Worm (Caenorhabditis elegans) whole organism, L2 larva: ENCODE data around the gene flp-6.

ENCODE experiments used
- F13H6.1 ChIP-seq: sonication (generic microtip); optimal IDR thresholded peaks from 2 replicates; lab custom pipeline; 2016; ENCODE audit warnings: missing genetic modification characterization, missing compliant biosample characterization
- Y55F3AM.14 ChIP-seq: fragments of 200-800 bp; sonication (Bioruptor generic); optimal IDR thresholded peaks from 2 replicates; lab custom pipeline; 2018; ENCODE audit warnings: mild to moderate bottlenecking, missing genetic modification characterization, missing compliant biosample characterization
- aly-2 ChIP-seq: fragments of 150-350 bp; optimal IDR thresholded peaks from 2 replicates; lab custom pipeline; 2014; ENCODE audit warnings: missing biosample characterization, missing genetic modification characterization
- blmp-1 ChIP-seq: sonication (generic microtip); optimal IDR thresholded peaks from 2 replicates; lab custom pipeline; 2017; ENCODE audit warnings: missing genetic modification characterization, mild to moderate bottlenecking, missing compliant biosample characterization, antibody characterized with exemption, moderate library complexity; ENCODE audit not compliant: insufficient read depth
- ceh-16 ChIP-seq: fragments of 150-350 bp; optimal IDR thresholded peaks from 2 replicates; lab custom pipeline; 2014; ENCODE audit warnings: missing biosample characterization, missing genetic modification characterization
- ceh-82 ChIP-seq: fragments of 150-350 bp; optimal IDR thresholded peaks from 2 replicates; lab custom pipeline; 2014; ENCODE audit warnings: missing biosample characterization, missing genetic modification characterization
- crh-2 ChIP-seq: sonication (generic microtip); optimal IDR thresholded peaks from 2 replicates; lab custom pipeline; 2017; ENCODE audit warnings: missing biosample characterization, missing genetic modification characterization
- dmd-4 ChIP-seq: sonication (generic microtip); optimal IDR thresholded peaks from 2 replicates; lab custom pipeline; 2017; ENCODE audit warnings: missing biosample characterization, missing genetic modification characterization
- elt-1 ChIP-seq: fragments of 150-350 bp; optimal IDR thresholded peaks from 2 replicates; lab custom pipeline; 2014; ENCODE audit warnings: missing biosample characterization, missing genetic modification characterization
- fos-1 ChIP-seq: fragments of 150-350 bp; optimal IDR thresholded peaks from 2 replicates; lab custom pipeline; 2014; ENCODE audit warnings: missing biosample characterization, missing genetic modification characterization
- gmeb-1 ChIP-seq: fragments of 150-350 bp; optimal IDR thresholded peaks from 2 replicates; lab custom pipeline; 2014; ENCODE audit warnings: missing biosample characterization, missing genetic modification characterization
- lin-11 ChIP-seq: fragments of 150-350 bp; sonication (generic microtip); optimal IDR thresholded peaks from 2 replicates; lab custom pipeline; 2014; ENCODE audit warnings: missing biosample characterization, missing genetic modification characterization, inconsistent platforms, mixed read lengths
- lin-13 ChIP-seq: fragments of 150-350 bp; optimal IDR thresholded peaks from 2 replicates; lab custom pipeline; 2014; ENCODE audit warnings: missing biosample characterization, missing genetic modification reagents, missing genetic modification characterization
- mab-5 ChIP-seq: fragments of 150-350 bp; optimal IDR thresholded peaks from 2 replicates; lab custom pipeline; 2014; ENCODE audit warnings: missing biosample characterization, missing genetic modification characterization
- nhr-12 ChIP-seq: fragments of 150-350 bp; optimal IDR thresholded peaks from 2 replicates; lab custom pipeline; 2014; ENCODE audit warnings: missing biosample characterization, missing genetic modification characterization
- nhr-129 ChIP-seq: fragments of 150-350 bp; optimal IDR thresholded peaks from 2 replicates; lab custom pipeline; 2014; ENCODE audit warnings: missing biosample characterization, missing genetic modification characterization
- nhr-23 ChIP-seq: fragments of 150-350 bp; optimal IDR thresholded peaks from 2 replicates; lab custom pipeline; 2014; ENCODE audit warnings: missing biosample characterization, missing genetic modification reagents, missing genetic modification characterization
- nhr-237 ChIP-seq: fragments of 150-350 bp; optimal IDR thresholded peaks from 2 replicates; lab custom pipeline; 2014; ENCODE audit warnings: missing biosample characterization, missing genetic modification characterization
- nhr-25 ChIP-seq: fragments of 150-350 bp; sonication (generic microtip); optimal IDR thresholded peaks from 3 replicates; lab custom pipeline; 2014; ENCODE audit warnings: missing biosample characterization, missing genetic modification characterization
- nhr-6 ChIP-seq: fragments of 150-350 bp; optimal IDR thresholded peaks from 2 replicates; lab custom pipeline; 2014; ENCODE audit warnings: missing biosample characterization, missing genetic modification characterization
- nhr-77 ChIP-seq: fragments of 150-350 bp; optimal IDR thresholded peaks from 2 replicates; lab custom pipeline; 2014; ENCODE audit warnings: missing biosample characterization, missing genetic modification characterization
- peb-1 ChIP-seq: fragments of 150-350 bp; optimal IDR thresholded peaks from 2 replicates; lab custom pipeline; 2014; ENCODE audit warnings: missing biosample characterization, missing genetic modification characterization
- sem-4 ChIP-seq: fragments of 150-350 bp; optimal IDR thresholded peaks from 2 replicates; lab custom pipeline; 2014; ENCODE audit warnings: missing biosample characterization, missing genetic modification reagents, missing genetic modification characterization
- skn-1 ChIP-seq: sonication (generic microtip); optimal IDR thresholded peaks from 2 replicates; lab custom pipeline; 2017; ENCODE audit warnings: missing biosample characterization, missing genetic modification characterization
- sma-3 ChIP-seq: sonication (generic microtip); optimal IDR thresholded peaks from 2 replicates; lab custom pipeline; 2016; ENCODE audit warnings: missing genetic modification reagents, missing genetic modification characterization, missing compliant biosample characterization
- sma-9 ChIP-seq, 2 experiments: fragments of 150-350 bp in 1 of 2; sonication (generic microtip) in 1 of 2; optimal IDR thresholded peaks; 2 replicates each; lab custom pipeline; 2014 to 2016; ENCODE audit warnings: missing genetic modification characterization in 2 of 2, mild to moderate bottlenecking in 1 of 2, missing biosample characterization in 1 of 2, missing compliant biosample characterization in 1 of 2, missing genetic modification reagents in 1 of 2, moderate library complexity in 1 of 2
- snpc-4 ChIP-seq: fragments of 150-350 bp; optimal IDR thresholded peaks from 2 replicates; lab custom pipeline; 2014; ENCODE audit warnings: missing biosample characterization, missing genetic modification characterization
- unc-39 ChIP-seq: fragments of 150-350 bp; optimal IDR thresholded peaks from 2 replicates; lab custom pipeline; 2014; ENCODE audit warnings: missing biosample characterization, missing genetic modification characterization
- unc-55 ChIP-seq: fragments of 150-350 bp; sonication (generic microtip); optimal IDR thresholded peaks from 3 replicates; lab custom pipeline; 2014; ENCODE audit warnings: missing biosample characterization, missing genetic modification reagents, missing genetic modification characterization
- zag-1 ChIP-seq: fragments of 150-350 bp; optimal IDR thresholded peaks from 2 replicates; lab custom pipeline; 2014; ENCODE audit warnings: missing biosample characterization, missing genetic modification characterization
- ztf-1 ChIP-seq: fragments of 200-800 bp; sonication (Bioruptor generic); conservative IDR thresholded peaks from 2 replicates; pipeline ENCODE4 v1.3.6; 2022; ENCODE audit warnings: missing genetic modification characterization, missing compliant biosample characterization
- ztf-11 ChIP-seq: sonication (generic microtip); optimal IDR thresholded peaks from 2 replicates; lab custom pipeline; 2017; ENCODE audit warnings: missing biosample characterization, missing genetic modification characterization
- ztf-4 ChIP-seq: fragments of 150-350 bp; optimal IDR thresholded peaks from 2 replicates; lab custom pipeline; 2014; ENCODE audit warnings: missing biosample characterization, missing genetic modification characterization

flp-6 gene

DNA sequence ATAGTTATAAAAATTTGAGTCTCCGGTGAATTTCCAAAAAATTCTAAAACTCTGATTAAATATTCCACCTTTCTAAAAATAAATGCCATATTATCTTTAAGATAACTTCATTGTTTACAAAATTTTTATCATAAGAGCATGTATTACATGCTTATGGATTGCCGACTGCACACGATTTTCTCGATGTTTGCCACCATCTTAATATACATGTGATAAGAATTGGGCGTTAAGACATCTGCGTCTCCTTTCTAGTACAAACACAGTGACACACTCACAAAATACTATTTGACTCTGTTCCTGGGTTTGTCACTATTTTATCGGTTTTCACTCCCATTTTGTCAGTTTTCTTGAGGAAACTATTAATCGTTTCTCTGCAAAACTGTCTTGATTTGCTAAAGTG lies 28.7 kb upstream of the flp-6 start:
- TF ChIP-seq ceh-16 (tag; lab: Kevin White, UChicago) (no peak), fos-1 (tag; lab: Kevin White, UChicago) (peak; percentile 92), gmeb-1 (tag; lab: Kevin White, UChicago) (peak; percentile 35), crh-2 (tag; lab: Kevin White, UChicago) (peak; percentile 49), ztf-1 (GFP tag; lab: Robert Waterston, UW) (no peak), nhr-6 (tag; lab: Kevin White, UChicago) (no peak), skn-1 (tag; lab: Kevin White, UChicago) (peak; percentile 8), F13H6.1 (peak; percentile 46), sma-9 (GFP tag; optimal IDR thresholded peaks at IDR 0.05; lab: Kevin White, UChicago) (peak; percentile 67), sma-9 (tag; optimal IDR thresholded peaks at IDR 0.05; lab: Kevin White, UChicago) (no peak)

DNA sequence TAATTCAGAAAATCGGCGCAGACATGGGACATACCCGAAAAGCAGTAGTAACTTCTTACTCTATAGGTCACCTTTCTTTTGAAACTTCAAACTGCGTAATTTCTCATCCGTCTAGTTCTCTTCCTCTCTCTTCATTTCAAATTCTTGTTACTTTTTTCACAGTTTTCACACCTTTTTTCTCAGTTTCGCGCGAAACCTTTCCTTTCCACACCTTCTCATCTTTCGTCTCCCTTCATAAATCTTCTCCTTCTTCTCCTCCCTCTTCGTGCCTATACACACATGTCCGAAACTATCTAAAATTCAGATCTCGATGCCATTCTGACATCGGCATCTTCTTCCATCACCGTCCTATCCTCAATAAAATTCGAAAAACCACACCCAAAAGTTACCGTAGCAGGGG lies 28.0 kb upstream of the flp-6 start, which contains the start of gene wdr-62:
Gene wdr-62 (plus strand): TSS at position 301 of the 400 bp plus-strand sequence.
- TF ChIP-seq nhr-25 (tag; lab: Kevin White, UChicago) (peak; percentile 4), snpc-4 (no peak)

DNA sequence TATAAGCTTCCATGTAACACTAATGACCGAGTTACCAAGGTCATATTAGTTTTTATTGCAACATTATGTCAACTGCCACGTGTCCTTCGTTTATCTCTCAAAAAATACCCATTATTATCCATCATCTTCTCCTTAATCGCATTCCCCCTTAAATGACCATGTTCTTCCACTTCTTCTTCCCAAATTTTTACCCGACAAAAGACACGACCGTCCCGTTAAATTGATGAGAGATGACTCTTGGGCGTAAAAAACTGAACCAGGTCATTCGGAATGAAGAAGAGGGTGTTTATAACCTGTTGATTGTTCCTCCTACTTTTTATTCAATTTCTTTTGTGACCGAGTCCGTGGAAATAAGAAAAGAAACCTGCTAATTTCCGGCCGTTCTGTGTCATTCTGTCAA lies 27.2 kb upstream of the flp-6 start:
- TF ChIP-seq skn-1 (tag; lab: Kevin White, UChicago): no peak
- no peak for TF ChIP-seq sem-4 (tag; lab: Kevin White, UChicago)
- TF ChIP-seq nhr-25 (tag; lab: Kevin White, UChicago): peak; percentile 2

DNA sequence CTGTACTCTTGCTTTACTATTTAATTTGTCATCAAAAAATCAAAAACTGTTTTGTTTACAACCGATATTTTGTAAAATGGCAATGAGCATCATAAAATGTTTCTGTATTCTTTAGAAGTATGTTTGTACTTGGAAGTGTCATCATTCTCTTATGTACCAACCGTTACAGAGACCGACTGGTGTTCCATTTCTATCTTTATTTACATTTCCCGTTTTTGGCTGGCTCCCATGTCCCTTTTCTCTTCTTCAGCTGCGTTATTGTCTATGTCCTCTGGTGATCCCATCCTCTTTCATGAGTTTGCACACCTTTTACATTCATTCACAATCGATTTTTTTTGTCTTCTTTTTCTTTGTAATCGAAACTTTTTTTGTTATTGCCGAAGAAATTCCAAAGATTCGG lies 20.3 kb upstream of the flp-6 start:
- no peak for TF ChIP-seq unc-55 (GFP tag; lab: Kevin White, UChicago)
- TF ChIP-seq elt-1 (tag; lab: Kevin White, UChicago): no peak
- TF ChIP-seq ztf-4 (tag; lab: Kevin White, UChicago): no peak
- no peak for TF ChIP-seq nhr-23
- no peak for TF ChIP-seq nhr-77 (tag; lab: Kevin White, UChicago)
- no peak for TF ChIP-seq nhr-25 (tag; lab: Kevin White, UChicago)
- no peak for TF ChIP-seq blmp-1 (tag; lab: Kevin White, UChicago)
- no peak for TF ChIP-seq dmd-4
- TF ChIP-seq ceh-82 (tag; lab: Kevin White, UChicago): no peak

DNA sequence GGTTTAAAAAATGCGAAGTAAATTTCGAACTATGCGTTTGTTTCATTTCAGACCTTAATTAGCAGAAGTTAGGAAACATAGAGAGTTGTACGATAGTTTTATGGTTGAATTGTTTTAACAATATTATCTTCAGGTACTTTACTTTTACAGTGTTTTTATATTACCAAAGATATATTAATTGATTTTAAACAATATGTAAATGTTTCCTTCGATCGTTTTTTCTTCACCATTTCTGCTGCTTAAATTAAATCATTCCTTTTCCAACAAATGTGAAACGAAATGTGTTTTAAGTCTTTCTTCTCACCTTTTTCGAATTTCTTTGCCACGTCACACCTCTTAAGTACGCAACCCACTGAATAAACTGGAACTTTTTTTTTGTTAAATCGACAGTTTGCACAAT lies 18.4 kb upstream of the flp-6 start:
- TF ChIP-seq lin-13 (GFP tag; lab: Kevin White, UChicago) (no peak), F13H6.1 (no peak), mab-5 (tag; lab: Kevin White, UChicago) (no peak), skn-1 (tag; lab: Kevin White, UChicago) (no peak), blmp-1 (tag; lab: Kevin White, UChicago) (no peak), nhr-25 (tag; lab: Kevin White, UChicago) (no peak), unc-39 (no peak), nhr-237 (no peak), peb-1 (tag; lab: Kevin White, UChicago) (no peak), sma-9 (GFP tag; optimal IDR thresholded peaks at IDR 0.05; lab: Kevin White, UChicago) (no peak), sma-9 (tag; optimal IDR thresholded peaks at IDR 0.05; lab: Kevin White, UChicago) (no peak)

DNA sequence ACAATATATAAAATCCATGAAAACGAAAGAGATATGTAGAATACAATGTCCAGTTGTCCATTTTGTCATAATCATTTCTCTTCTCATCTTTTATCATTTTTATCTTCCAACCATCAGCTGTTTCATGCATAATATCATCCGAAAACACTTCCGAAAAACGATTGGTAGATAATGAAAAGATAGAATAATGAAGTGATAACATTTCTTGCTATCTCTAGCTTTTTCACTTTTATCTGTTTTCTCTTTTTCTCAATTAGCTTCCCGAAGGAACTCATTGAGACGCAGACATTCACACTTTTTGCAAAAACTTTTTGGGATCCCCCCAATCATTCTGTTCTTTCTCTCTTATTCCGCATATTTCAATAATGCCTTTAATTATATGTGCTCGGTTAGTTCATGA lies 17.8 kb upstream of the flp-6 start:
- TF ChIP-seq nhr-23: no peak
- peak; percentile 70 for TF ChIP-seq blmp-1 (tag; lab: Kevin White, UChicago)
- TF ChIP-seq fos-1 (tag; lab: Kevin White, UChicago): peak; percentile 55
- no peak for TF ChIP-seq nhr-129 (tag; lab: Kevin White, UChicago)
- no peak for TF ChIP-seq ztf-4 (tag; lab: Kevin White, UChicago)

DNA sequence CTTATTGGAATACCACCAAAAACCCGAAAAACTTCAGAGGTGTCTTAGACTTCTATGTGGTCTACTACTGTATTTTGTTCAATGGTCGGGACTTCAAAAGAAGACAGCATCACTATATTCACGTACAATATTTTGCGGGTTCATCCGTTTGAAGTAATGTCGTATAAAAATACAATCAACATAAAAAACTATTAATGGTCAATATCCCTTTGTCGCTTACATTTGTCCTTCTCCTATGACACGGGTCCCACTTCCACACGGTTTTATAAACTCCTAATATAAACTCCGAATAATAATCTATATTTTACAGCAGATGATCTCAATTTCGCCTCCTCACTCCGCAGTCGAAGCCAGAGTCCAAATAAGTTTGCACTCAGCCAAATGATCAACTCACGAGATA lies 14.2 kb upstream of the flp-6 start:
- TF ChIP-seq nhr-23 (no peak), ztf-11 (tag; lab: Kevin White, UChicago) (no peak), nhr-129 (tag; lab: Kevin White, UChicago) (no peak), nhr-12 (tag; lab: Kevin White, UChicago) (no peak), aly-2 (tag; lab: Kevin White, UChicago) (no peak), nhr-6 (tag; lab: Kevin White, UChicago) (no peak), blmp-1 (tag; lab: Kevin White, UChicago) (no peak), fos-1 (tag; lab: Kevin White, UChicago) (no peak), ztf-4 (tag; lab: Kevin White, UChicago) (no peak), unc-55 (GFP tag; lab: Kevin White, UChicago) (no peak), sem-4 (tag; lab: Kevin White, UChicago) (no peak), lin-11 (no peak), sma-3 (GFP tag; lab: Kevin White, UChicago) (no peak), gmeb-1 (tag; lab: Kevin White, UChicago) (no peak), sma-9 (GFP tag; optimal IDR thresholded peaks at IDR 0.05; lab: Kevin White, UChicago) (no peak), sma-9 (tag; optimal IDR thresholded peaks at IDR 0.05; lab: Kevin White, UChicago) (no peak), zag-1 (no peak), Y55F3AM.14 (GFP tag; lab: Kevin White, UChicago) (no peak)
